Worm (Caenorhabditis elegans) whole organism, midembryonic: ENCODE measurements around the gene C08E3.1.
"Not testable (repeated sequence)": the region's sequence is repeated elsewhere in the genome, so short reads cannot be mapped to it uniquely, and the experiment has no call there.

Experiments used
- cog-1 ChIP-seq: sonication (generic microtip); optimal IDR thresholded peaks from 2 replicates; lab custom pipeline; 2016; ENCODE audit warnings: missing genetic modification characterization, missing compliant biosample characterization
- tab-1 ChIP-seq: fragments of 200-800 bp; sonication (Bioruptor generic); IDR thresholded peaks from 2 replicates; pipeline ENCODE4 v1.3.6; 2022; ENCODE audit warnings: missing genetic modification characterization, missing compliant biosample characterization
- ztf-29 ChIP-seq: fragments of 200-800 bp; sonication (Bioruptor generic); IDR thresholded peaks from 2 replicates; pipeline ENCODE4 v1.3.6; 2022; ENCODE audit warnings: missing genetic modification reagents, missing genetic modification characterization, missing compliant biosample characterization

ce11 chrII:1636392-1636791 is 2.8 kb downstream of the C08E3.1 start, which contains the start of gene srg-20:
- TF ChIP-seq ztf-29 (GFP tag; lab: Robert Waterston, UW); tab-1 (GFP tag; lab: Robert Waterston, UW); cog-1 (tag; lab: Kevin White, UChicago): not testable (repeated sequence)
